Worm (Caenorhabditis elegans) whole organism, young adult: ENCODE measurements around the gene F20C5.5.

Experiments used
- B0035.1 ChIP-seq: sonication (generic microtip); optimal IDR thresholded peaks from 2 replicates; lab custom pipeline; 2016; ENCODE audit warnings: missing genetic modification characterization, mild to moderate bottlenecking, missing compliant biosample characterization, missing genotype, missing genetic modification reagents
- B0261.1 ChIP-seq: sonication (generic microtip); optimal IDR thresholded peaks from 2 replicates; lab custom pipeline; 2016; ENCODE audit warnings: mild to moderate bottlenecking, missing genetic modification characterization, moderate library complexity, missing compliant biosample characterization
- C06A6.2 ChIP-seq: fragments of 200-800 bp; sonication (Bioruptor generic); conservative IDR thresholded peaks from 2 replicates; pipeline ENCODE4 v1.3.6; 2022; ENCODE audit warnings: missing genetic modification characterization, missing compliant biosample characterization
- D2030.7 ChIP-seq: fragments of 200-800 bp; sonication (Bioruptor generic); IDR thresholded peaks from 2 replicates; pipeline ENCODE4 v1.3.6; 2022; ENCODE audit warnings: missing genetic modification reagents, missing genetic modification characterization, missing compliant biosample characterization
- F10E7.11 ChIP-seq: sonication (generic microtip); optimal IDR thresholded peaks from 2 replicates; lab custom pipeline; 2017; ENCODE audit warnings: mild to moderate bottlenecking, missing genetic modification characterization, moderate library complexity, missing compliant biosample characterization
- F33H1.4 ChIP-seq: fragments of 200-800 bp; sonication (Bioruptor generic); IDR thresholded peaks from 2 replicates; pipeline ENCODE4 v1.3.6; 2022; ENCODE audit warnings: missing genetic modification reagents, missing genetic modification characterization, missing compliant biosample characterization
- F52B5.7 ChIP-seq: sonication (generic microtip); optimal IDR thresholded peaks from 2 replicates; lab custom pipeline; 2016; ENCODE audit warnings: mild to moderate bottlenecking, missing genetic modification characterization, missing compliant biosample characterization
- F57C9.4 ChIP-seq: sonication (generic microtip); optimal IDR thresholded peaks from 2 replicates; lab custom pipeline; 2017; ENCODE audit warnings: mild to moderate bottlenecking, missing genetic modification characterization, missing compliant biosample characterization
- K12H6.12 ChIP-seq: fragments of 200-800 bp; sonication (Bioruptor generic); optimal IDR thresholded peaks from 2 replicates; lab custom pipeline; 2018; ENCODE audit warnings: mild to moderate bottlenecking, missing genetic modification characterization, missing compliant biosample characterization
- T07F8.4 ChIP-seq: sonication (generic microtip); optimal IDR thresholded peaks from 2 replicates; lab custom pipeline; 2016; ENCODE audit warnings: mild to moderate bottlenecking, missing genetic modification characterization, moderate library complexity, missing compliant biosample characterization
- Y53F4B.3 ChIP-seq: fragments of 200-800 bp; sonication (Bioruptor generic); IDR thresholded peaks from 2 replicates; pipeline ENCODE4 v1.3.6; 2022; ENCODE audit warnings: missing genetic modification reagents, missing genetic modification characterization, missing compliant biosample characterization
- Y53G8AR.9 ChIP-seq: fragments of 200-800 bp; sonication (Bioruptor generic); conservative IDR thresholded peaks from 2 replicates; pipeline ENCODE4 v1.3.6; 2022; ENCODE audit warnings: missing genetic modification reagents, missing genetic modification characterization, missing compliant biosample characterization
- ama-1 ChIP-seq, 3 experiments: fragments of 150-350 bp in 1 of 3; sonication (generic microtip) in 2 of 3; optimal IDR thresholded peaks; 2 replicates each; lab custom pipeline; 2014 to 2018; ENCODE audit warnings: missing biosample characterization in 2 of 3, missing genetic modification characterization in 2 of 3, missing genetic modification reagents in 2 of 3
- aptf-2 ChIP-seq: fragments of 200-800 bp; sonication (Bioruptor generic); conservative IDR thresholded peaks from 2 replicates; pipeline ENCODE4 v1.3.6; 2022; ENCODE audit warnings: missing genetic modification reagents, missing genetic modification characterization, missing compliant biosample characterization
- attf-5 ChIP-seq: fragments of 200-800 bp; sonication (Bioruptor generic); optimal IDR thresholded peaks from 2 replicates; lab custom pipeline; 2018; ENCODE audit warnings: mild to moderate bottlenecking, missing genetic modification characterization, missing compliant biosample characterization
- bed-2 ChIP-seq: fragments of 200-800 bp; sonication (Bioruptor generic); IDR thresholded peaks from 2 replicates; pipeline ENCODE4 v1.3.6; 2022; ENCODE audit warnings: missing genetic modification reagents, missing genetic modification characterization, missing compliant biosample characterization
- cebp-2 ChIP-seq: fragments of 200-800 bp; sonication (Bioruptor generic); IDR thresholded peaks from 2 replicates; pipeline ENCODE4 v1.3.6; 2022; ENCODE audit warnings: missing genetic modification characterization, missing compliant biosample characterization
- ceh-100 ChIP-seq: fragments of 200-800 bp; sonication (Bioruptor generic); IDR thresholded peaks from 2 replicates; pipeline ENCODE4 v1.3.6; 2022; ENCODE audit warnings: missing genetic modification reagents, missing genetic modification characterization, missing compliant biosample characterization
- dpff-1 ChIP-seq: sonication (generic microtip); optimal IDR thresholded peaks from 2 replicates; lab custom pipeline; 2017; ENCODE audit warnings: mild to moderate bottlenecking, missing genetic modification characterization, missing compliant biosample characterization
- dpl-1 ChIP-seq: fragments of 150-350 bp; optimal IDR thresholded peaks from 2 replicates; lab custom pipeline; 2014; ENCODE audit warnings: missing biosample characterization, missing genetic modification reagents, missing genetic modification characterization
- efl-1 ChIP-seq: fragments of 150-350 bp; optimal IDR thresholded peaks from 2 replicates; lab custom pipeline; 2014; ENCODE audit warnings: missing biosample characterization, missing genetic modification reagents, missing genetic modification characterization
- egrh-3 ChIP-seq: fragments of 200-800 bp; sonication (Bioruptor generic); IDR thresholded peaks from 2 replicates; pipeline ENCODE4 v1.3.6; 2022; ENCODE audit warnings: missing genetic modification reagents, missing genetic modification characterization, missing compliant biosample characterization
- ekl-4 ChIP-seq: fragments of 200-800 bp; sonication (Bioruptor generic); IDR thresholded peaks from 2 replicates; pipeline ENCODE4 v1.3.6; 2022; ENCODE audit warnings: missing genetic modification reagents, missing genetic modification characterization, missing compliant biosample characterization
- hlh-26 ChIP-seq: fragments of 200-800 bp; sonication (Bioruptor generic); conservative IDR thresholded peaks from 2 replicates; pipeline ENCODE4 v1.3.6; 2022; ENCODE audit warnings: missing genetic modification reagents, missing genetic modification characterization, missing compliant biosample characterization
- hmg-1.2 ChIP-seq: fragments of 200-800 bp; sonication (Bioruptor generic); IDR thresholded peaks from 2 replicates; pipeline ENCODE4 v1.3.6; 2022; ENCODE audit warnings: missing genetic modification reagents, missing genetic modification characterization, missing compliant biosample characterization
- let-607 ChIP-seq, 2 experiments: fragments of 200-800 bp in 1 of 2; sonication (Bioruptor generic) in 1 of 2; sonication (generic microtip) in 1 of 2; optimal IDR thresholded peaks; 2 replicates each; lab custom pipeline; 2016 to 2018; ENCODE audit warnings: mild to moderate bottlenecking in 2 of 2, missing compliant biosample characterization in 2 of 2, missing genetic modification characterization in 2 of 2, moderate library complexity in 2 of 2, missing genotype in 1 of 2
- lir-1 ChIP-seq: fragments of 200-800 bp; sonication (Bioruptor generic); conservative IDR thresholded peaks from 2 replicates; pipeline ENCODE4 v1.3.6; 2022; ENCODE audit warnings: missing genetic modification reagents, missing genetic modification characterization, missing compliant biosample characterization
- lsl-1 ChIP-seq: fragments of 200-800 bp; sonication (Bioruptor generic); optimal IDR thresholded peaks from 2 replicates; lab custom pipeline; 2018; ENCODE audit warnings: mild to moderate bottlenecking, missing genetic modification characterization, moderate library complexity, missing compliant biosample characterization
- madf-10 ChIP-seq: sonication (generic microtip); optimal IDR thresholded peaks from 2 replicates; lab custom pipeline; 2016; ENCODE audit warnings: mild to moderate bottlenecking, missing genetic modification characterization, missing compliant biosample characterization
- mel-28 ChIP-seq: sonication (generic microtip); optimal IDR thresholded peaks from 2 replicates; lab custom pipeline; 2016; ENCODE audit warnings: borderline replicate concordance, mild to moderate bottlenecking, missing genetic modification characterization, missing compliant biosample characterization
- mxl-1 ChIP-seq: sonication (generic microtip); optimal IDR thresholded peaks from 2 replicates; lab custom pipeline; 2016; ENCODE audit warnings: missing genetic modification characterization, missing compliant biosample characterization
- nhr-80 ChIP-seq: sonication (generic microtip); optimal IDR thresholded peaks from 2 replicates; lab custom pipeline; 2016; ENCODE audit warnings: missing genetic modification characterization, missing compliant biosample characterization
- pbrm-1 ChIP-seq: fragments of 200-800 bp; sonication (Bioruptor generic); IDR thresholded peaks from 2 replicates; pipeline ENCODE4 v1.3.6; 2022; ENCODE audit warnings: missing genetic modification reagents, missing genetic modification characterization, missing compliant biosample characterization
- pha-4 ChIP-seq: fragments of 150-350 bp; sonication (generic microtip); optimal IDR thresholded peaks from 2 replicates; lab custom pipeline; 2014; ENCODE audit warnings: missing biosample characterization, missing genetic modification reagents, missing genetic modification characterization
- rcor-1 ChIP-seq: fragments of 200-800 bp; sonication (Bioruptor generic); IDR thresholded peaks from 2 replicates; pipeline ENCODE4 v1.3.6; 2022; ENCODE audit warnings: missing genetic modification reagents, missing genetic modification characterization, missing compliant biosample characterization
- repo-1 ChIP-seq: sonication (generic microtip); optimal IDR thresholded peaks from 2 replicates; lab custom pipeline; 2017; ENCODE audit warnings: mild to moderate bottlenecking, missing genetic modification characterization, missing compliant biosample characterization
- snpc-3.4 ChIP-seq: sonication (generic microtip); optimal IDR thresholded peaks from 2 replicates; lab custom pipeline; 2017; ENCODE audit warnings: missing genetic modification characterization, mild to moderate bottlenecking, missing compliant biosample characterization, antibody characterized with exemption, moderate library complexity, missing genotype, missing genetic modification reagents
- sptf-2 ChIP-seq: fragments of 200-800 bp; sonication (Bioruptor generic); optimal IDR thresholded peaks from 2 replicates; lab custom pipeline; 2018; ENCODE audit warnings: mild to moderate bottlenecking, missing genetic modification characterization, missing compliant biosample characterization
- zim-3 ChIP-seq: sonication (generic microtip); optimal IDR thresholded peaks from 2 replicates; lab custom pipeline; 2017; ENCODE audit warnings: mild to moderate bottlenecking, missing genetic modification characterization, moderate library complexity, missing compliant biosample characterization
- ztf-22 ChIP-seq: fragments of 200-800 bp; sonication (Bioruptor generic); optimal IDR thresholded peaks from 2 replicates; lab custom pipeline; 2018; ENCODE audit warnings: mild to moderate bottlenecking, missing genetic modification characterization, moderate library complexity, missing compliant biosample characterization
- ztf-28 ChIP-seq: fragments of 200-800 bp; sonication (Bioruptor generic); IDR thresholded peaks from 2 replicates; pipeline ENCODE4 v1.3.6; 2022; ENCODE audit warnings: missing genetic modification reagents, missing genetic modification characterization, missing compliant biosample characterization

The F20C5.5 gene

DNA sequence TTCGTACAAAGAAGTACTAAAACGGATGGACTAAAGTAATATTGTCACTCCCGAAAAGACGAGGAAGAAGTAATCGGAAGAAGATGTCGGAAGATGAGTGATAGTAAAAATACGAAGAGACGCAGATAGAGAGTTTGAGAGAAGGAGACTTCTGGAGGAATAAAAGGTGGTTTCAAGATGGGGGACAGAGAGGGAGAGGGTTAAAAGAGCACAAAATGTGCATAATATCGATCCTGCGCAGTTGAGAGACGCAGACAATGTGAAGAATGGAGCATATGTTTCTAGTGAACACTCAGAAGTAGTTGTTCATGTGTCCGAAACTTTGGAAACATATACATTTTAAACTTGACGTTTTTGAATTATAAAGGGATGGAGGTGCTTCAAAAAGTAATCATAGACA is 7.0 kb downstream of the F20C5.5 start:
- no peak for TF ChIP-seq F10E7.11
- no peak for TF ChIP-seq nhr-80
- TF ChIP-seq hmg-1.2, result peak; percentile 60; the same call in 1 of the 2 replicates
- TF ChIP-seq madf-10 (tag; lab: Kevin White, UChicago), result peak; percentile 88
- no peak for TF ChIP-seq B0035.1 (tag; lab: Kevin White, UChicago)

DNA sequence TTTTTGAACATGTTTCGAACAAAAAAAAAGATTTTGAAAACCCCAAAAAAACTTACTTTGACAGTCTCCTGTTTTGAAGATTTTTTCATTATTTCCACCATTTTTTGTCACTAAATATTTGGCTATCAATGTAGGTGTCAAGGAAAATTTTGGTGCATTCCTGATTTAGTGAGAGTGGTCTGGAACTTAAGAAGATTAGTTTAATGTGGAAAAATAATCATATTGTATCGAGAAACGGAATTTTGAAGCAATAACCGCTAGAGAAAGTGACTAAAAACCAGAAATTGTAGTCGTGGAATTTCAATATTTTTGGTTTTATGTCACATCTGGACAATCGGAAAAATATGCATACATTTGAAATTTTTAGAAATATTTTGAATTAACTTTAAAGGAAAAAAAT is 7.5 kb downstream of the F20C5.5 start, which contains the start of the genes F20C5.11 and klp-11:
F20C5.11 (minus strand) TSS at position 101 of the 400 bp plus-strand sequence.
klp-11 (minus strand) TSS at position 171 of the 400 bp plus-strand sequence.
- TF ChIP-seq snpc-3.4 (tag; lab: Kevin White, UChicago), result no peak
- no peak for TF ChIP-seq ama-1 (optimal IDR thresholded peaks at IDR 0.05; lab: Kevin White, UChicago)
- no peak for TF ChIP-seq ama-1 (GFP tag; optimal IDR thresholded peaks at IDR 0.05; lab: Kevin White, UChicago)
- TF ChIP-seq K12H6.12 (tag; lab: Kevin White, UChicago), result no peak
- no peak for TF ChIP-seq F57C9.4 (tag; lab: Kevin White, UChicago)
- TF ChIP-seq Y53G8AR.9, result no peak
- no peak for TF ChIP-seq zim-3 (tag; lab: Kevin White, UChicago)
- TF ChIP-seq, all 124 proteins: peak for 0

DNA sequence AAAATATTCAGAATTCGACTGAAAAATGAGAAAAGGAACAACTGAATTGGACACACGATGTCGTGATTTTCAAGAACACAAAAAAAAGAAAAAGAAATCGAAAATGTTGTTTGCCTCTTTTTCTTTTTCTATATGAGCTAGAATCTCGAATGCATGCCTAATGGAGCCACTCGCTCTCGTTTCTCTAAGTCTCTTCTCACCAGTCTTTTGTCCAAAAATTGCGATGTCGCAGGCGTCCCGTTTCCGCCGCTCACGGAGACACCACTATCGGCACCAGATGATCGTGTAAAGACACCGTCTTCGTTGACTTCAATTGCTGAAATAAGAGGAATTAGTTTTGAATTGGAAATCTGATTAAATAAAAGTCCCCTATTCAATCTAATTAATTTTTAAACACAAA is 10.8 kb downstream of the F20C5.5 start:
- peak; percentile 47; the same call in 1 of the 2 replicates for TF ChIP-seq hmg-1.2
- TF ChIP-seq egrh-3 (GFP tag; lab: Robert Waterston, UW), result no peak
- no peak for TF ChIP-seq dpff-1
- no peak for TF ChIP-seq mxl-1 (tag; lab: Kevin White, UChicago)
- TF ChIP-seq ekl-4, result no peak
- TF ChIP-seq Y53F4B.3, result no peak
- no peak for TF ChIP-seq repo-1 (tag; lab: Kevin White, UChicago)
- no peak for TF ChIP-seq mel-28 (tag; lab: Kevin White, UChicago)
- TF ChIP-seq F10E7.11, result no peak
- no peak for TF ChIP-seq ceh-100 (GFP tag; lab: Robert Waterston, UW)
- no peak for TF ChIP-seq snpc-3.4 (tag; lab: Kevin White, UChicago)
- TF ChIP-seq sptf-2, result no peak
- TF ChIP-seq ztf-28 (GFP tag; lab: Robert Waterston, UW), result no peak
- TF ChIP-seq pha-4 (tag; lab: Kevin White, UChicago), result no peak
- no peak for TF ChIP-seq ztf-22 (GFP tag; lab: Kevin White, UChicago)
- no peak for TF ChIP-seq aptf-2 (GFP tag; lab: Robert Waterston, UW)
- TF ChIP-seq madf-10 (tag; lab: Kevin White, UChicago), result peak; percentile 99

DNA sequence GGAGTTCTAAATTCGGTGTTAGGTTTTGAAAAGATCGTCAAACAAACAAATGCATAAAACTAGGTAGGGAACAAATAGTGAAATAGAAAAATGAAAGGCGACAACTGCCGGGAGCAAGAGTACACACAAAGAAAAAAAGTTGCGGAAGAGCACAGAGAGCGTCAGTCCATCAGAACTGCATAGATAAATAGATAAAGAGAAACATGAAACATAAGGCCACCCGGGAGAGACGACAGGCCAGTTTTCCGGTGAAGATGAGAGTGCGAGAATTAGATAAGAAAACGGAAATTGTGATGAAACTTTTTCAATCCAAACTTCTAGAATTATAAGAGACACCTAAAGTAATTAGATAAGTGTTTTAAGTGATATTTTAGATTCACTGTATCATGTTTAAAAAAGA is 11.7 kb downstream of the F20C5.5 start:
- TF ChIP-seq madf-10 (tag; lab: Kevin White, UChicago) (peak; percentile 83), hlh-26 (GFP tag; lab: Robert Waterston, UW) (no peak), nhr-80 (peak; percentile 74)

- TF ChIP-seq dpl-1, result peak; percentile 16
- TF ChIP-seq T07F8.4 (tag; lab: Kevin White, UChicago), result no peak
- no peak for TF ChIP-seq cebp-2 (GFP tag; lab: Robert Waterston, UW)
- TF ChIP-seq ztf-22 (GFP tag; lab: Kevin White, UChicago), result no peak
- TF ChIP-seq efl-1 (GFP tag; lab: Kevin White, UChicago), result peak; percentile 53
- TF ChIP-seq B0261.1, result no peak
Measured at ce11 chrIV:8754727-8755126, 14.7 kb downstream of the F20C5.5 start, which contains the start of gene elli-1. Gene elli-1 (minus strand): TSS chrIV:8754827.

DNA sequence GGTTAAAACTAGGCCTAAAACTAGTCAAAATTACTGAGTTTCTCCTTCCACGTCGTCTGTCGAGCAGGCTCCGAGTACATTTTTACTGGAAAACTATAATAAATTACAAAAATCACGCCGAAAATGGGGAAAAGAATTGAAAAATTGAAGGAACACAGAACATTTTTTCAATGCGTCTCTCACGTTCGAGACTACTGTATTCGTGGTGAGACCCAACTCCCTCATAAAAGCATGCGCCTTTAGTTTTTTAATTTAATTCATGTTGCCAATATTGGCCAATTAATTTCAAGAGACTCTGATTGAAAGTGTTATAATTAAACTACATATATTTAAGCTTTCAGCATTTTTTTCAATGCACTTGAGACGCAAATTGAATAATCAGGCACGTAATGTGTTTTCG is 15.3 kb downstream of the F20C5.5 start:
- TF ChIP-seq attf-5 (GFP tag; lab: Kevin White, UChicago) (no peak), F33H1.4 (GFP tag; lab: Robert Waterston, UW) (peak; percentile 81; the same call in 1 of the 2 replicates), let-607 (tag; optimal IDR thresholded peaks at IDR 0.05; lab: Kevin White, UChicago) (no peak), nhr-80 (no peak), lir-1 (GFP tag; lab: Robert Waterston, UW) (no peak), pbrm-1 (GFP tag; lab: Robert Waterston, UW) (no peak), F52B5.7 (tag; lab: Kevin White, UChicago) (no peak), rcor-1 (GFP tag; lab: Robert Waterston, UW) (no peak), lsl-1 (peak; percentile 79), efl-1 (GFP tag; lab: Kevin White, UChicago) (peak; percentile 0), C06A6.2 (GFP tag; lab: Robert Waterston, UW) (no peak), D2030.7 (GFP tag; lab: Robert Waterston, UW) (no peak), bed-2 (GFP tag; lab: Robert Waterston, UW) (no peak)
